Worm (Caenorhabditis elegans) whole organism, L2 larva: ENCODE measurements around the gene npp-27.

Experiments
- C34F6.9 ChIP-seq: fragments of 150-350 bp; optimal IDR thresholded peaks from 2 replicates; lab custom pipeline; 2014; ENCODE audit warnings: missing biosample characterization, missing genetic modification characterization
- F13H6.1 ChIP-seq: sonication (generic microtip); optimal IDR thresholded peaks from 2 replicates; lab custom pipeline; 2016; ENCODE audit warnings: missing genetic modification characterization, missing compliant biosample characterization
- R02D3.7 ChIP-seq: fragments of 150-350 bp; optimal IDR thresholded peaks from 2 replicates; lab custom pipeline; 2014; ENCODE audit warnings: missing biosample characterization, missing genetic modification characterization
- Y55F3AM.14 ChIP-seq: fragments of 200-800 bp; sonication (Bioruptor generic); optimal IDR thresholded peaks from 2 replicates; lab custom pipeline; 2018; ENCODE audit warnings: mild to moderate bottlenecking, missing genetic modification characterization, missing compliant biosample characterization
- alr-1 ChIP-seq: fragments of 150-350 bp; optimal IDR thresholded peaks from 2 replicates; lab custom pipeline; 2014; ENCODE audit warnings: missing biosample characterization, missing genetic modification characterization
- aly-2 ChIP-seq: fragments of 150-350 bp; optimal IDR thresholded peaks from 2 replicates; lab custom pipeline; 2014; ENCODE audit warnings: missing biosample characterization, missing genetic modification characterization
- ama-1 ChIP-seq: fragments of 150-350 bp; optimal IDR thresholded peaks from 2 replicates; lab custom pipeline; 2018; ENCODE audit warnings: inconsistent platforms
- blmp-1 ChIP-seq: sonication (generic microtip); optimal IDR thresholded peaks from 2 replicates; lab custom pipeline; 2017; ENCODE audit warnings: missing genetic modification characterization, mild to moderate bottlenecking, missing compliant biosample characterization, antibody characterized with exemption, moderate library complexity; ENCODE audit not compliant: insufficient read depth
- ceh-16 ChIP-seq: fragments of 150-350 bp; optimal IDR thresholded peaks from 2 replicates; lab custom pipeline; 2014; ENCODE audit warnings: missing biosample characterization, missing genetic modification characterization
- ceh-82 ChIP-seq: fragments of 150-350 bp; optimal IDR thresholded peaks from 2 replicates; lab custom pipeline; 2014; ENCODE audit warnings: missing biosample characterization, missing genetic modification characterization
- crh-2 ChIP-seq: sonication (generic microtip); optimal IDR thresholded peaks from 2 replicates; lab custom pipeline; 2017; ENCODE audit warnings: missing biosample characterization, missing genetic modification characterization
- egl-27 ChIP-seq: sonication (generic microtip); optimal IDR thresholded peaks from 3 replicates; lab custom pipeline; 2017; ENCODE audit warnings: missing biosample characterization, missing genetic modification reagents, missing genetic modification characterization
- elt-1 ChIP-seq: fragments of 150-350 bp; optimal IDR thresholded peaks from 2 replicates; lab custom pipeline; 2014; ENCODE audit warnings: missing biosample characterization, missing genetic modification characterization
- elt-3 ChIP-seq: sonication (generic microtip); optimal IDR thresholded peaks from 2 replicates; lab custom pipeline; 2017; ENCODE audit warnings: missing biosample characterization, missing genetic modification characterization
- fos-1 ChIP-seq: fragments of 150-350 bp; optimal IDR thresholded peaks from 2 replicates; lab custom pipeline; 2014; ENCODE audit warnings: missing biosample characterization, missing genetic modification characterization
- gmeb-1 ChIP-seq: fragments of 150-350 bp; optimal IDR thresholded peaks from 2 replicates; lab custom pipeline; 2014; ENCODE audit warnings: missing biosample characterization, missing genetic modification characterization
- lin-11 ChIP-seq: fragments of 150-350 bp; sonication (generic microtip); optimal IDR thresholded peaks from 2 replicates; lab custom pipeline; 2014; ENCODE audit warnings: missing biosample characterization, missing genetic modification characterization, inconsistent platforms, mixed read lengths
- lin-13 ChIP-seq: fragments of 150-350 bp; optimal IDR thresholded peaks from 2 replicates; lab custom pipeline; 2014; ENCODE audit warnings: missing biosample characterization, missing genetic modification reagents, missing genetic modification characterization
- lin-39 ChIP-seq: fragments of 150-350 bp; optimal IDR thresholded peaks from 2 replicates; lab custom pipeline; 2014; ENCODE audit warnings: missing biosample characterization, missing genetic modification reagents, missing genetic modification characterization
- lsy-2 ChIP-seq, 2 experiments: fragments of 150-350 bp in 1 of 2; sonication (generic microtip) in 1 of 2; optimal IDR thresholded peaks; 2 replicates each; lab custom pipeline; 2014 to 2017; ENCODE audit warnings: missing biosample characterization in 2 of 2, missing genetic modification characterization in 2 of 2
- mab-5 ChIP-seq: fragments of 150-350 bp; optimal IDR thresholded peaks from 2 replicates; lab custom pipeline; 2014; ENCODE audit warnings: missing biosample characterization, missing genetic modification characterization
- mbf-1 ChIP-seq: sonication (generic microtip); optimal IDR thresholded peaks from 2 replicates; lab custom pipeline; 2017; ENCODE audit warnings: missing biosample characterization, missing genetic modification characterization
- nhr-10 ChIP-seq: sonication (generic microtip); optimal IDR thresholded peaks from 2 replicates; lab custom pipeline; 2017; ENCODE audit warnings: missing biosample characterization, missing genetic modification characterization
- nhr-12 ChIP-seq: fragments of 150-350 bp; optimal IDR thresholded peaks from 2 replicates; lab custom pipeline; 2014; ENCODE audit warnings: missing biosample characterization, missing genetic modification characterization
- nhr-129 ChIP-seq: fragments of 150-350 bp; optimal IDR thresholded peaks from 2 replicates; lab custom pipeline; 2014; ENCODE audit warnings: missing biosample characterization, missing genetic modification characterization
- nhr-21 ChIP-seq: fragments of 150-350 bp; optimal IDR thresholded peaks from 2 replicates; lab custom pipeline; 2014; ENCODE audit warnings: missing biosample characterization, missing genetic modification characterization
- nhr-23 ChIP-seq: fragments of 150-350 bp; optimal IDR thresholded peaks from 2 replicates; lab custom pipeline; 2014; ENCODE audit warnings: missing biosample characterization, missing genetic modification reagents, missing genetic modification characterization
- nhr-237 ChIP-seq: fragments of 150-350 bp; optimal IDR thresholded peaks from 2 replicates; lab custom pipeline; 2014; ENCODE audit warnings: missing biosample characterization, missing genetic modification characterization
- nhr-25 ChIP-seq: fragments of 150-350 bp; sonication (generic microtip); optimal IDR thresholded peaks from 3 replicates; lab custom pipeline; 2014; ENCODE audit warnings: missing biosample characterization, missing genetic modification characterization
- nhr-6 ChIP-seq: fragments of 150-350 bp; optimal IDR thresholded peaks from 2 replicates; lab custom pipeline; 2014; ENCODE audit warnings: missing biosample characterization, missing genetic modification characterization
- nhr-77 ChIP-seq: fragments of 150-350 bp; optimal IDR thresholded peaks from 2 replicates; lab custom pipeline; 2014; ENCODE audit warnings: missing biosample characterization, missing genetic modification characterization
- peb-1 ChIP-seq: fragments of 150-350 bp; optimal IDR thresholded peaks from 2 replicates; lab custom pipeline; 2014; ENCODE audit warnings: missing biosample characterization, missing genetic modification characterization
- sem-4 ChIP-seq: fragments of 150-350 bp; optimal IDR thresholded peaks from 2 replicates; lab custom pipeline; 2014; ENCODE audit warnings: missing biosample characterization, missing genetic modification reagents, missing genetic modification characterization
- skn-1 ChIP-seq: sonication (generic microtip); optimal IDR thresholded peaks from 2 replicates; lab custom pipeline; 2017; ENCODE audit warnings: missing biosample characterization, missing genetic modification characterization
- sma-3 ChIP-seq: sonication (generic microtip); optimal IDR thresholded peaks from 2 replicates; lab custom pipeline; 2016; ENCODE audit warnings: missing genetic modification reagents, missing genetic modification characterization, missing compliant biosample characterization
- sma-9 ChIP-seq, 2 experiments: fragments of 150-350 bp in 1 of 2; sonication (generic microtip) in 1 of 2; optimal IDR thresholded peaks; 2 replicates each; lab custom pipeline; 2014 to 2016; ENCODE audit warnings: missing genetic modification characterization in 2 of 2, mild to moderate bottlenecking in 1 of 2, missing biosample characterization in 1 of 2, missing compliant biosample characterization in 1 of 2, missing genetic modification reagents in 1 of 2, moderate library complexity in 1 of 2
- snpc-4 ChIP-seq: fragments of 150-350 bp; optimal IDR thresholded peaks from 2 replicates; lab custom pipeline; 2014; ENCODE audit warnings: missing biosample characterization, missing genetic modification characterization
- unc-39 ChIP-seq: fragments of 150-350 bp; optimal IDR thresholded peaks from 2 replicates; lab custom pipeline; 2014; ENCODE audit warnings: missing biosample characterization, missing genetic modification characterization
- unc-55 ChIP-seq: fragments of 150-350 bp; sonication (generic microtip); optimal IDR thresholded peaks from 3 replicates; lab custom pipeline; 2014; ENCODE audit warnings: missing biosample characterization, missing genetic modification reagents, missing genetic modification characterization
- zag-1 ChIP-seq: fragments of 150-350 bp; optimal IDR thresholded peaks from 2 replicates; lab custom pipeline; 2014; ENCODE audit warnings: missing biosample characterization, missing genetic modification characterization
- ztf-1 ChIP-seq: fragments of 200-800 bp; sonication (Bioruptor generic); conservative IDR thresholded peaks from 2 replicates; pipeline ENCODE4 v1.3.6; 2022; ENCODE audit warnings: missing genetic modification characterization, missing compliant biosample characterization
- ztf-11 ChIP-seq: sonication (generic microtip); optimal IDR thresholded peaks from 2 replicates; lab custom pipeline; 2017; ENCODE audit warnings: missing biosample characterization, missing genetic modification characterization
- ztf-4 ChIP-seq: fragments of 150-350 bp; optimal IDR thresholded peaks from 2 replicates; lab custom pipeline; 2014; ENCODE audit warnings: missing biosample characterization, missing genetic modification characterization

The npp-27 gene

DNA sequence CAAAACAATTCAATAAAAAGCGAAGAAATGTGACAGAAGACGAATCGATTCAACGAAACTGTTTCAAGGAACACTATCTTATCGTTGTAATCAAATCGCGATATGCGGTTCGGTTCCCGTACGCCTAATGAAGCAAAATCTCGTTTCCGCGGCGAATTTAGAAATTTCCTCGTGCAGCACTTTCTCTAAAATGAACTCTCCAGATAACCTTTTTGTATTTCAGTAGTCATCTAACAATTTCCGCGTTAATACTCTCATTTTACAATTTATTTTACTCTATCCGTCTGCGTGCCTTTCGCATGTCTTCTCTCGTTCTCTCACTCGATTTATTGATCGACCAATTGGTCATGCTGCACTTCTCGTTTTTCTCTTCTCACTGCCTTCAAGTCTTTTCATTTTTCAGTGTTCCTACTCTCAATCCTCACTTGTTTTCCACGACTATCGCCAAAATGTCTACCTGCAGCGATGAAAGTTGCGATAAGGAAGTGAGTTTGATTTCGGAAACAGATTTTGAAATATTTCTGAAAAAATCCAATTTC, at the start of gene npp-27, which contains the start of gene ntl-4:
npp-27 (minus strand) TSS at position 51 of the 539 bp plus-strand sequence.
ntl-4 (plus strand) TSS at position 379 of the 539 bp plus-strand sequence.
- no peak for TF ChIP-seq unc-39
- TF ChIP-seq mab-5 (tag; lab: Kevin White, UChicago), result no peak
- TF ChIP-seq lin-11 (tag; lab: Kevin White, UChicago), result no peak
- no peak for TF ChIP-seq nhr-77 (tag; lab: Kevin White, UChicago)
- no peak for TF ChIP-seq nhr-6 (tag; lab: Kevin White, UChicago)
- no peak for TF ChIP-seq nhr-23 (tag; lab: Kevin White, UChicago)
- TF ChIP-seq crh-2, result peak; percentile 50
- TF ChIP-seq F13H6.1 (tag; lab: Kevin White, UChicago), result peak; percentile 13
- no peak for TF ChIP-seq elt-3 (tag; lab: Kevin White, UChicago)
- peak; percentile 16 for TF ChIP-seq ztf-4 (tag; lab: Kevin White, UChicago)
- TF ChIP-seq Y55F3AM.14, result no peak
- TF ChIP-seq nhr-10, result no peak
- no peak for TF ChIP-seq nhr-21 (tag; lab: Kevin White, UChicago)
- no peak for TF ChIP-seq R02D3.7
- TF ChIP-seq lin-39, result no peak
- TF ChIP-seq ztf-11 (tag; lab: Kevin White, UChicago), result no peak
- no peak for TF ChIP-seq gmeb-1
- no peak for TF ChIP-seq aly-2 (tag; lab: Kevin White, UChicago)
- peak; percentile 3 for TF ChIP-seq nhr-25 (tag; lab: Kevin White, UChicago)
- peak; percentile 72 for TF ChIP-seq C34F6.9 (tag; lab: Kevin White, UChicago)
- peak in 1 of 2 experiments; percentile 38 for TF ChIP-seq lsy-2 (tag; optimal IDR thresholded peaks at IDR 0.05; lab: Kevin White, UChicago)
- peak; percentile 26 for TF ChIP-seq sma-9 (GFP tag; optimal IDR thresholded peaks at IDR 0.05; lab: Kevin White, UChicago)
- no peak for TF ChIP-seq sma-9 (tag; optimal IDR thresholded peaks at IDR 0.05; lab: Kevin White, UChicago)
- TF ChIP-seq alr-1 (tag; lab: Kevin White, UChicago), result no peak
- no peak for TF ChIP-seq mbf-1 (tag; lab: Kevin White, UChicago)
- no peak for TF ChIP-seq sma-3 (GFP tag; lab: Kevin White, UChicago)
- TF ChIP-seq zag-1 (tag; lab: Kevin White, UChicago), result no peak
- no peak for TF ChIP-seq ztf-1 (GFP tag; lab: Robert Waterston, UW)
- TF ChIP-seq peb-1 (tag; lab: Kevin White, UChicago), result no peak
- TF ChIP-seq fos-1 (tag; lab: Kevin White, UChicago), result no peak
- peak; percentile 29 for TF ChIP-seq ama-1 (lab: Kevin White, UChicago)
- TF ChIP-seq egl-27, result no peak
- TF ChIP-seq lin-13, result peak; percentile 22
- no peak for TF ChIP-seq nhr-237 (tag; lab: Kevin White, UChicago)
- TF ChIP-seq nhr-12 (tag; lab: Kevin White, UChicago), result no peak
- TF ChIP-seq unc-55, result peak; percentile 41
- TF ChIP-seq nhr-129 (tag; lab: Kevin White, UChicago), result peak; percentile 30
- no peak for TF ChIP-seq blmp-1

DNA sequence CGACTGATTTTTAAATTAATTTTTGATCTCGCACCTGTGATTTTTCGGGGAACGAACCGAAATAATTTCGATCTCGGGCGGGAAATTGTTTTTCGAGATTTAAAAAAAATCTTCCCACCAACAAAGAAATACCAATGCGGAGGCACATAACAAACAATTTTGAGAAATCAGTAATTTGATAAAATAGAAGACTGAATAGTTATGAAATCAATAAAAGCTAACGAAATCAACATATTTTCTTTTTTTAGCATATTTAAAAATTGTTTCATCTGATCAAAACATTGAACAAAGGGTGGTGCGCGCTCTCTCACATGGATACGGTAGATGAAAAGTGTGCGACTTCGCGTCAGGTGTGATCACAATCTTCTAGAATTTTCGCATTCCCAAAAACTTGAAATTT, 48.0 kb upstream of the npp-27 start:
- TF ChIP-seq nhr-21 (tag; lab: Kevin White, UChicago) (no peak), ceh-16 (tag; lab: Kevin White, UChicago) (no peak), alr-1 (tag; lab: Kevin White, UChicago) (no peak), elt-1 (tag; lab: Kevin White, UChicago) (no peak), gmeb-1 (no peak), nhr-77 (tag; lab: Kevin White, UChicago) (no peak), sem-4 (tag; lab: Kevin White, UChicago) (no peak), ztf-1 (GFP tag; lab: Robert Waterston, UW) (no peak), skn-1 (tag; lab: Kevin White, UChicago) (no peak)
- TF ChIP-seq, all 48 proteins: peak for 0

DNA sequence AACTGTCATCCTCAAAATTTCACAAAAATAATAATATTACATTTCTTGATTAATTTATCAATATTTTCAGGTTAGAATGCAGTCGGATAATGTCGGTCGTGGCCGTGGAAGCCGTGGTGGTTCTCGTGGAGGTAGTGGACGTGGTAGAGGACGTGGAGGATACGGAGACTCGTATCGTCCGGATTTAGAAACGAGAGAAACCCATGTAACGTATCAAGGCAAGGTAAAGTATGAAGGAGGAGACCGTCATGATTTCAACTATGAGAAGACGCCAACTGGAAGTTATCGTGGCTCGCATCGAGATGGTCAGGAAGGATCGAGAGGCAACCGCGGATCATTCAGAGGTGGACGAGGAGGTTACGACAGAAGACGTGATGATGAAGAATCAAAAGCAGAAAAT, 47.5 kb upstream of the npp-27 start, which contains the start of gene frpr-10:
frpr-10 (plus strand) TSS at position 301 of the 400 bp plus-strand sequence.
- TF ChIP-seq snpc-4 (no peak), elt-1 (tag; lab: Kevin White, UChicago) (no peak), ztf-11 (tag; lab: Kevin White, UChicago) (no peak), ceh-82 (tag; lab: Kevin White, UChicago) (no peak), crh-2 (no peak), elt-3 (tag; lab: Kevin White, UChicago) (no peak), skn-1 (tag; lab: Kevin White, UChicago) (no peak), F13H6.1 (tag; lab: Kevin White, UChicago) (no peak), egl-27 (no peak), ztf-4 (tag; lab: Kevin White, UChicago) (no peak), nhr-21 (tag; lab: Kevin White, UChicago) (no peak), blmp-1 (no peak), C34F6.9 (tag; lab: Kevin White, UChicago) (no peak), ztf-1 (GFP tag; lab: Robert Waterston, UW) (no peak), lin-11 (tag; lab: Kevin White, UChicago) (no peak), nhr-129 (tag; lab: Kevin White, UChicago) (no peak), ceh-16 (tag; lab: Kevin White, UChicago) (no peak), Y55F3AM.14 (no peak), ama-1 (lab: Kevin White, UChicago) (no peak)
